Worm (Caenorhabditis elegans): Measurements from ENCODE around the gene fbxa-24.

The fbxa-24 gene

DNA sequence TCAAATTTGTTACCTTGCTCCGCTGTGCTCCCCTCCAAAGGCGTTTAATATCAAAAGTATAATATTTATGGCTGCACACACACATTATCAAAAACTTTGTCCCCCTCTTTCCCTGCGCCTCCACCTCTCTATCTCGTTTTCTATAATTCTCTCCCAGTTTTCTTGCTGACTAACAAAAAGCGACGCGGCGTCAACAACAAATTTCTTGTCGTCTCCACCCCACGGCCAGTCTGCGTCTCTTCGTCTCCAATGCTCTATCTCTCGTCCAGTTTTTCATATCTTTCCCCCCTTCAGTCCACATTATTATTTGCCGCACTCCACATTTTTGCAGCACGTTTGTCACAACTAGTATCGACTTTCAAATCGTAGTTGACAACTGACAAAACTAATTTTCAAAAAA is 5.8 kb upstream of the fbxa-24 start (continued):
- no peak for TF ChIP-seq daf-8 (GFP tag; IDR thresholded peaks at IDR 0.05)
- no peak for TF ChIP-seq unc-130 (GFP tag; optimal IDR thresholded peaks at IDR 0.05)
- TF ChIP-seq lin-15B (tag; optimal IDR thresholded peaks at IDR 0.05) = no peak
- TF ChIP-seq unc-62 (GFP tag; optimal IDR thresholded peaks at IDR 0.05 in 1 of 2) = peak in 1 of 2 experiments; percentile 81
- TF ChIP-seq unc-62 (tag; optimal IDR thresholded peaks at IDR 0.05) = no peak
- TF ChIP-seq daf-16 (GFP tag; optimal IDR thresholded peaks at IDR 0.05) = peak in 1 of 2 experiments; percentile 64
- peak; percentile 77 for TF ChIP-seq daf-16 (tag; optimal IDR thresholded peaks at IDR 0.05)
- TF ChIP-seq mes-2 (tag; optimal IDR thresholded peaks at IDR 0.05; ENCODE audit: poor library complexity, severe bottlenecking) = peak; percentile 47
- TF ChIP-seq nhr-42 (GFP tag; IDR thresholded peaks at IDR 0.05) = no peak
- no peak for TF ChIP-seq ceh-32 (tag; optimal IDR thresholded peaks at IDR 0.05; ENCODE audit: poor library complexity)
- 0 out of 2 replicates have a peak, but pooled peaks have one; percentile 7 for TF ChIP-seq lin-38 (GFP tag; IDR thresholded peaks at IDR 0.05)
- TF ChIP-seq zip-11 (GFP tag; IDR thresholded peaks at IDR 0.05) = no peak
- no peak for TF ChIP-seq pha-4 (GFP tag; IDR thresholded peaks at IDR 0.05)
- TF ChIP-seq pha-4 (tag; optimal IDR thresholded peaks at IDR 0.05) = peak; percentile 75
- TF ChIP-seq lim-7 (GFP tag; IDR thresholded peaks at IDR 0.05) = no peak
- TF ChIP-seq T20F7.1 (GFP tag; optimal IDR thresholded peaks at IDR 0.05) = no peak
- TF ChIP-seq nhr-77 (tag; optimal IDR thresholded peaks at IDR 0.05) = no peak
- no peak for TF ChIP-seq set-16 (GFP tag; IDR thresholded peaks at IDR 0.05)
- TF ChIP-seq nhr-111 (GFP tag; optimal IDR thresholded peaks at IDR 0.05) = no peak
- TF ChIP-seq lin-13 (GFP tag; optimal IDR thresholded peaks at IDR 0.05) = peak; percentile 24
- no peak for TF ChIP-seq arid-1 (GFP tag; conservative IDR thresholded peaks at IDR 0.05)
- TF ChIP-seq zip-2 (tag; optimal IDR thresholded peaks at IDR 0.05) = no peak
- TF ChIP-seq R02D3.7 (tag; optimal IDR thresholded peaks at IDR 0.05) = no peak
- TF ChIP-seq F10B5.3 (tag; optimal IDR thresholded peaks at IDR 0.05) = no peak
- no peak for TF ChIP-seq hif-1 (tag; optimal IDR thresholded peaks at IDR 0.05)
- TF ChIP-seq hlh-11 (tag; optimal IDR thresholded peaks at IDR 0.05) = peak; percentile 63
- peak in 1 of 2 experiments; percentile 5 for TF ChIP-seq mdl-1 (tag; optimal IDR thresholded peaks at IDR 0.05)
- TF ChIP-seq unc-39 (tag; optimal IDR thresholded peaks at IDR 0.05) = no peak
- 0 out of 2 replicates have a peak, but pooled peaks have one; percentile 36 for TF ChIP-seq php-3 (GFP tag; IDR thresholded peaks at IDR 0.05)
- no peak for TF ChIP-seq ceh-44 (GFP tag; IDR thresholded peaks at IDR 0.05)
- no peak for TF ChIP-seq Y75B8A.6 (GFP tag; IDR thresholded peaks at IDR 0.05)
- no peak for TF ChIP-seq ZK337.2 (GFP tag; IDR thresholded peaks at IDR 0.05)
- TF ChIP-seq lin-39 (tag; optimal IDR thresholded peaks at IDR 0.05) = no peak
- peak; percentile 76 for TF ChIP-seq nhr-28 (tag; optimal IDR thresholded peaks at IDR 0.05)
- TF ChIP-seq zfp-3 (GFP tag; conservative IDR thresholded peaks at IDR 0.05) = no peak
- no peak for TF ChIP-seq aha-1 (tag)
- peak; percentile 42 for TF ChIP-seq nhr-6 (tag; optimal IDR thresholded peaks at IDR 0.05)
- TF ChIP-seq D1046.2 (GFP tag; IDR thresholded peaks at IDR 0.05) = no peak
- no peak for TF ChIP-seq ZK546.5 (tag; optimal IDR thresholded peaks at IDR 0.05)
- TF ChIP-seq dve-1 (tag; optimal IDR thresholded peaks at IDR 0.05; ENCODE audit: insufficient read depth) = peak; percentile 87
- no peak for TF ChIP-seq fkh-10 (GFP tag; optimal IDR thresholded peaks at IDR 0.05)
- no peak for TF ChIP-seq F26F4.8 (GFP tag; conservative IDR thresholded peaks at IDR 0.05)
- no peak for TF ChIP-seq zag-1 (tag; optimal IDR thresholded peaks at IDR 0.05)
- TF ChIP-seq saeg-2 (GFP tag; IDR thresholded peaks at IDR 0.05) = no peak
- no peak for TF ChIP-seq tra-1 (GFP tag; IDR thresholded peaks at IDR 0.05)
- no peak for TF ChIP-seq ama-1 (optimal IDR thresholded peaks at IDR 0.05)
- no peak for TF ChIP-seq ztf-11 (tag; optimal IDR thresholded peaks at IDR 0.05)
- no peak for TF ChIP-seq cey-2 (tag; optimal IDR thresholded peaks at IDR 0.05; ENCODE audit: borderline replicate concordance, insufficient read depth)
- TF ChIP-seq madf-5 (GFP tag; IDR thresholded peaks at IDR 0.05) = no peak
- TF ChIP-seq egl-27 (tag; optimal IDR thresholded peaks at IDR 0.05) = no peak
- no peak for TF ChIP-seq ceh-20 (GFP tag; IDR thresholded peaks at IDR 0.05)
- no peak for TF ChIP-seq daf-19 (GFP tag; conservative IDR thresholded peaks at IDR 0.05)
- no peak for TF ChIP-seq gei-8 (GFP tag; optimal IDR thresholded peaks at IDR 0.05)

Data from whole organism, L4 larva.